Worm (Caenorhabditis elegans) whole organism, L4 larva: Measurements from ENCODE around the gene idpc-6.
A peak's percentile ranks its signal among the peaks of the same experiment; 100 is the strongest.

Experiments
- F10B5.3 ChIP-seq: sonication (generic microtip); optimal IDR thresholded peaks from 2 replicates; lab custom pipeline; 2016; ENCODE audit warnings: mild to moderate bottlenecking, missing genetic modification characterization, missing compliant biosample characterization
- F37D6.2 ChIP-seq: sonication (generic microtip); optimal IDR thresholded peaks from 2 replicates; lab custom pipeline; 2016; ENCODE audit warnings: mild to moderate bottlenecking, missing genetic modification characterization, missing compliant biosample characterization
- F44E2.7 ChIP-seq: fragments of 200-800 bp; sonication (Bioruptor generic); IDR thresholded peaks from 2 replicates; pipeline ENCODE4 v2.1.2; 2022; ENCODE audit warnings: missing genetic modification characterization, missing compliant biosample characterization
- Y48G9A.11 ChIP-seq: fragments of 200-800 bp; sonication (Bioruptor generic); IDR thresholded peaks from 2 replicates; pipeline ENCODE4 v1.3.6; 2022; ENCODE audit warnings: missing genetic modification reagents, missing genetic modification characterization, missing compliant biosample characterization
- Y5F2A.4 ChIP-seq: fragments of 200-800 bp; sonication (Bioruptor generic); optimal IDR thresholded peaks from 2 replicates; lab custom pipeline; 2018; ENCODE audit warnings: mild to moderate bottlenecking, missing genetic modification characterization, missing compliant biosample characterization
- Y75B8A.6 ChIP-seq: fragments of 200-800 bp; sonication (Bioruptor generic); IDR thresholded peaks from 2 replicates; pipeline ENCODE4 v1.3.6; 2022; ENCODE audit warnings: missing genetic modification reagents, missing genetic modification characterization, missing compliant biosample characterization
- aha-1 ChIP-seq: fragments of 150-350 bp; peaks from one replicate; lab custom pipeline; 2014; ENCODE audit warnings: missing biosample characterization, missing genetic modification characterization
- ceh-20 ChIP-seq: fragments of 200-800 bp; sonication (Bioruptor generic); IDR thresholded peaks from 2 replicates; pipeline ENCODE4 v1.3.6; 2022; ENCODE audit warnings: missing genetic modification reagents, missing genetic modification characterization, missing compliant biosample characterization
- ceh-62 ChIP-seq: sonication (generic microtip); optimal IDR thresholded peaks from 2 replicates; lab custom pipeline; 2017; ENCODE audit warnings: missing biosample characterization, missing genetic modification characterization
- ceh-82 ChIP-seq: sonication (generic microtip); optimal IDR thresholded peaks from 2 replicates; lab custom pipeline; 2017; ENCODE audit warnings: missing biosample characterization, missing genetic modification characterization
- cey-2 ChIP-seq: sonication (generic microtip); optimal IDR thresholded peaks from 3 replicates; lab custom pipeline; 2017; ENCODE audit warnings: missing genetic modification characterization, mild to moderate bottlenecking, missing compliant biosample characterization, antibody characterized with exemption, borderline replicate concordance; ENCODE audit not compliant: insufficient read depth
- daf-19 ChIP-seq: fragments of 200-800 bp; sonication (Bioruptor generic); conservative IDR thresholded peaks from 2 replicates; pipeline ENCODE4 v1.3.6; 2022; ENCODE audit warnings: missing genetic modification characterization, missing compliant biosample characterization
- dmd-6 ChIP-seq: fragments of 200-800 bp; sonication (Bioruptor generic); IDR thresholded peaks from 2 replicates; pipeline ENCODE4 v1.3.6; 2022; ENCODE audit warnings: missing genetic modification reagents, missing genetic modification characterization, missing compliant biosample characterization
- dmd-8 ChIP-seq: fragments of 200-800 bp; sonication (Bioruptor generic); IDR thresholded peaks from 2 replicates; pipeline ENCODE4 v1.3.6; 2022; ENCODE audit warnings: missing genetic modification characterization, missing compliant biosample characterization
- dpl-1 ChIP-seq: fragments of 150-350 bp; optimal IDR thresholded peaks from 2 replicates; lab custom pipeline; 2014; ENCODE audit warnings: missing biosample characterization, missing genetic modification reagents, missing genetic modification characterization
- dve-1 ChIP-seq: sonication (generic microtip); optimal IDR thresholded peaks from 2 replicates; lab custom pipeline; 2017; ENCODE audit warnings: antibody characterized with exemption, mild to moderate bottlenecking, missing genetic modification characterization, missing compliant biosample characterization; ENCODE audit not compliant: insufficient read depth
- fkh-10 ChIP-seq: fragments of 150-350 bp; optimal IDR thresholded peaks from 2 replicates; lab custom pipeline; 2014; ENCODE audit warnings: missing biosample characterization, missing genetic modification reagents, missing genetic modification characterization
- fos-1 ChIP-seq: fragments of 150-350 bp; optimal IDR thresholded peaks from 2 replicates; lab custom pipeline; 2014; ENCODE audit warnings: missing biosample characterization, missing genetic modification characterization
- hmg-1.1 ChIP-seq: fragments of 200-800 bp; sonication (Bioruptor generic); IDR thresholded peaks from 2 replicates; pipeline ENCODE4 v1.3.6; 2022; ENCODE audit warnings: missing genetic modification reagents, missing genetic modification characterization, missing compliant biosample characterization
- lin-13 ChIP-seq: fragments of 150-350 bp; optimal IDR thresholded peaks from 2 replicates; lab custom pipeline; 2014; ENCODE audit warnings: missing biosample characterization, missing genetic modification reagents, missing genetic modification characterization
- lin-29 ChIP-seq: fragments of 200-800 bp; sonication (Bioruptor generic); IDR thresholded peaks from 2 replicates; pipeline ENCODE4 v1.3.6; 2022; ENCODE audit warnings: missing genetic modification reagents, missing genetic modification characterization, missing compliant biosample characterization
- lin-39 ChIP-seq: fragments of 150-350 bp; optimal IDR thresholded peaks from 2 replicates; lab custom pipeline; 2014; ENCODE audit warnings: missing biosample characterization, missing genetic modification reagents, missing genetic modification characterization
- lir-3 ChIP-seq: sonication (generic microtip); optimal IDR thresholded peaks from 2 replicates; lab custom pipeline; 2016; ENCODE audit warnings: mild to moderate bottlenecking, missing genetic modification characterization, missing compliant biosample characterization
- lsy-2 ChIP-seq, 2 experiments: fragments of 150-350 bp in 1 of 2; sonication (generic microtip) in 1 of 2; optimal IDR thresholded peaks; 2 replicates each; lab custom pipeline; 2014 to 2017; ENCODE audit warnings: missing biosample characterization in 2 of 2, missing genetic modification characterization in 2 of 2
- madf-9 ChIP-seq: fragments of 200-800 bp; sonication (Bioruptor generic); conservative IDR thresholded peaks from 2 replicates; pipeline ENCODE4 v1.3.6; 2022; ENCODE audit warnings: missing genetic modification reagents, missing genetic modification characterization, missing compliant biosample characterization
- mdl-1 ChIP-seq, 2 experiments: fragments of 150-350 bp in 1 of 2; sonication (generic microtip) in 1 of 2; optimal IDR thresholded peaks; 2 replicates each; lab custom pipeline; 2014 to 2017; ENCODE audit warnings: missing biosample characterization in 2 of 2, missing genetic modification characterization in 2 of 2
- mes-2 ChIP-seq: sonication (generic microtip); optimal IDR thresholded peaks from 2 replicates; lab custom pipeline; 2016; ENCODE audit warnings: missing genotype, mild to moderate bottlenecking, missing genetic modification characterization, missing compliant biosample characterization; ENCODE audit not compliant: poor library complexity, severe bottlenecking
- mxl-3 ChIP-seq: fragments of 200-800 bp; sonication (Bioruptor generic); optimal IDR thresholded peaks from 2 replicates; lab custom pipeline; 2018; ENCODE audit warnings: mild to moderate bottlenecking, missing genetic modification characterization, missing compliant biosample characterization
- nhr-111 ChIP-seq: fragments of 200-800 bp; sonication (Bioruptor generic); optimal IDR thresholded peaks from 2 replicates; lab custom pipeline; 2018; ENCODE audit warnings: mild to moderate bottlenecking, missing genetic modification characterization, missing compliant biosample characterization
- nhr-28 ChIP-seq: fragments of 150-350 bp; optimal IDR thresholded peaks from 2 replicates; lab custom pipeline; 2014; ENCODE audit warnings: missing biosample characterization, missing genetic modification characterization
- nhr-41 ChIP-seq: fragments of 200-800 bp; sonication (Bioruptor generic); IDR thresholded peaks from 2 replicates; pipeline ENCODE4 v1.3.6; 2022; ENCODE audit warnings: missing genetic modification reagents, missing genetic modification characterization, missing compliant biosample characterization
- nhr-42 ChIP-seq: fragments of 200-800 bp; sonication (Bioruptor generic); IDR thresholded peaks from 2 replicates; pipeline ENCODE4 v1.3.6; 2022; ENCODE audit warnings: missing genetic modification characterization, missing compliant biosample characterization
- nhr-76 ChIP-seq: fragments of 150-350 bp; optimal IDR thresholded peaks from 2 replicates; lab custom pipeline; 2014; ENCODE audit warnings: missing biosample characterization, missing genetic modification characterization
- pha-4 ChIP-seq, 2 experiments: fragments of 150-350 bp in 1 of 2; fragments of 200-800 bp in 1 of 2; sonication (Bioruptor generic) in 1 of 2; IDR thresholded peaks in 1 of 2; optimal IDR thresholded peaks in 1 of 2; 2 replicates each; pipeline versions ENCODE4 v1.3.6 to Lab custom; 2014 to 2022; ENCODE audit warnings: missing genetic modification characterization in 2 of 2, missing genetic modification reagents in 2 of 2, missing biosample characterization in 1 of 2, missing compliant biosample characterization in 1 of 2
- pqm-1 ChIP-seq: sonication (generic microtip); optimal IDR thresholded peaks from 2 replicates; lab custom pipeline; 2017; ENCODE audit warnings: missing biosample characterization, missing genetic modification characterization
- skn-1 ChIP-seq: fragments of 150-350 bp; optimal IDR thresholded peaks from 2 replicates; lab custom pipeline; 2014; ENCODE audit warnings: missing biosample characterization, missing genetic modification characterization
- tra-1 ChIP-seq: fragments of 200-800 bp; sonication (Bioruptor generic); IDR thresholded peaks from 2 replicates; pipeline ENCODE4 v1.3.6; 2022; ENCODE audit warnings: missing genetic modification reagents, missing genetic modification characterization, missing compliant biosample characterization
- unc-62 ChIP-seq, 3 experiments: fragments of 150-350 bp in 1 of 3; sonication (generic microtip); optimal IDR thresholded peaks in 2 of 3; peaks in 1 of 3; 1 replicate in 1 of 3; 2 replicates in 2 of 3; lab custom pipeline; 2014 to 2017; ENCODE audit warnings: missing biosample characterization in 3 of 3, missing genetic modification characterization in 3 of 3, missing genetic modification reagents in 3 of 3, missing genotype in 1 of 3
- vab-7 ChIP-seq: fragments of 200-800 bp; sonication (Bioruptor generic); IDR thresholded peaks from 2 replicates; pipeline ENCODE4 v1.3.6; 2022; ENCODE audit warnings: missing genetic modification reagents, missing genetic modification characterization, missing compliant biosample characterization
- zfp-2 ChIP-seq: sonication (generic microtip); optimal IDR thresholded peaks from 2 replicates; lab custom pipeline; 2016; ENCODE audit warnings: mild to moderate bottlenecking, missing genetic modification characterization, missing compliant biosample characterization
- ztf-11 ChIP-seq: fragments of 150-350 bp; optimal IDR thresholded peaks from 2 replicates; lab custom pipeline; 2014; ENCODE audit warnings: missing biosample characterization, missing genetic modification characterization

The idpc-6 gene

DNA sequence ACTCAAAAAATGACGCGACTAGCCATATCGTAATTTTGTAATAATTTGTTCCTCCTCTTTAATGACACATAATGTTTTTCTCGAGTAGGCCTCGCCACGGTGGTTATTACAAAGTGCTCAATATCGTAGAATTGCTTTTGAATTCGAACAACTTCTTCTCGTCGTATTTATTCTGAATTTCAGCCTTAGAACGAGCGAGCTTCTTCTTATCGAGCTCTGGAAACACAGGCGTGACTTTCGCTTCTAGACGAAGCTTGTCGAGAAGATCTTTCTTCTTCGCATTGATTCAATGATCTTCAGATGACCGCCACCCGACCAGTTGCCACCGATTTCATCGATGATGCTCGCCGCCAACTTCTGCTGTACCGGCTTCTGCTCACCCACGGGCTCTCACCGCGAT is 31.3 kb downstream of the idpc-6 start, which contains the start of gene T06E4.21:
T06E4.21 (plus strand) TSS at position 301 of the 400 bp plus-strand sequence.
- TF ChIP-seq Y5F2A.4 (GFP tag; lab: Kevin White, UChicago) (no peak), nhr-76 (tag; lab: Kevin White, UChicago) (no peak), skn-1 (tag; lab: Kevin White, UChicago) (no peak)

DNA sequence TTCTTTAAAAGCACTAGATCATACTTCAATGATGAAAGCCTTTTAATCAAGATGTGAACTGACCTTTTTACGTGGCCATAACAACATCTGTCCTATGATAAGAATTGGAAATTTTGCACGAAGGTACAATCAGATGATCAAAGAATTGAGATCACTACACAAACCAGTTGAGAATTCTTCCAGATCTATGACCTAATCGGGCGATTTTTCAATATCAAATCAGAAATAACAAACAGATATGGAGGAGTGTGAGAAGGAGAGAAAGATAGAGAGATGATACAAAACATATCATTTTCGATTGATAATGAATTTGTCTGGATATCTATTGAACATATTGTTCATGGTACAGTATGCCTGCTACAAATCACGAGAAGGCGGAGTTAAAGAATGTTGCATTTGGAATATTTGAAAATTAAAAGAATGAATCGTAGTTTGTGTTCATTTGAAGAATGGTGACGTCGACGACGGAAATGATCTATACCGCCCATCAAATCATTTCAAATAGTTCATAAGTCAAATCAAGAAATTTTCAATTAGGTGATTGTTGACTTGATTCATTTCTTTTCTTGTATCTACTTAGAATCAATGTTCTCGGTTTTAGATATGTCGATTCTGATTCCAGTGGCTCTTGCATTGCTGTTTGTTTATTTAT is 34.3 kb downstream of the idpc-6 start, which contains the start of gene cyp-29A4:
cyp-29A4 (plus strand) TSS at position 602 of the 652 bp plus-strand sequence.
- no peak for TF ChIP-seq ztf-11 (tag; lab: Kevin White, UChicago)
- TF ChIP-seq fkh-10 (GFP tag; lab: Kevin White, UChicago), result no peak
- no peak for TF ChIP-seq F44E2.7 (GFP tag; lab: Robert Waterston, UW)
- TF ChIP-seq mxl-3 (GFP tag; lab: Kevin White, UChicago), result no peak
- peak; percentile 2 for TF ChIP-seq aha-1
- TF ChIP-seq ceh-20 (GFP tag; lab: Robert Waterston, UW), result no peak
- no peak for TF ChIP-seq F37D6.2 (tag; lab: Kevin White, UChicago)
- peak in 1 of 2 experiments; percentile 66 for TF ChIP-seq unc-62 (GFP tag; optimal IDR thresholded peaks at IDR 0.05 in 1 of 2; lab: Kevin White, UChicago)
- no peak for TF ChIP-seq unc-62 (tag; optimal IDR thresholded peaks at IDR 0.05; lab: Kevin White, UChicago)
- TF ChIP-seq lin-29, result no peak
- TF ChIP-seq dve-1 (tag; lab: Kevin White, UChicago), result no peak
- no peak for TF ChIP-seq dmd-8 (GFP tag; lab: Robert Waterston, UW)
- no peak for TF ChIP-seq cey-2 (tag; lab: Kevin White, UChicago)
- TF ChIP-seq lin-39 (tag; lab: Kevin White, UChicago), result no peak
- peak; percentile 86 for TF ChIP-seq nhr-28 (tag; lab: Kevin White, UChicago)

DNA sequence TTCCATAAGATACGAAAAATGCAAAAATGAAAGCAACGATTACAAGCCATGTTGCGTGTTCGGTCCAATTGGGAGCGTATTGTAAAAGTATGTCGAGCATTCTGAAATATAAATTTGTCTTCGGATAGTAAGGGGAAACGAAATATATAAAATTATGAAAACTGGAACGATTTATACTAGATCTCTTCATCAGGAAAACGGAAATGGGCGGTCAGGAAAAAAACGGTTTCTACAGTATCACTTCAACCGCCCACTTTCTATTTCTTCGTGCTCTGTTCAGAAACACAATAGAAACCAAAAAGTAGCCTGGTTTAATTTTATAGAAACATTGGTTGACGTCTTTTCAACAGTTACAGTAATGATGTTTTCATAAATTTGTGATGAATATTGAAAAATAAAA is 41.6 kb downstream of the idpc-6 start, which contains the start of gene pitr-4:
pitr-4 (minus strand) TSS at position 101 of the 400 bp plus-strand sequence.
- no peak for TF ChIP-seq nhr-41 (GFP tag; lab: Robert Waterston, UW)
- no peak for TF ChIP-seq vab-7 (GFP tag; lab: Robert Waterston, UW)
- TF ChIP-seq lin-29, result no peak
- no peak for TF ChIP-seq nhr-28 (tag; lab: Kevin White, UChicago)
- TF ChIP-seq Y75B8A.6 (GFP tag; lab: Robert Waterston, UW), result no peak
- TF ChIP-seq nhr-42 (GFP tag; lab: Robert Waterston, UW), result no peak
- TF ChIP-seq ceh-82 (tag; lab: Kevin White, UChicago), result no peak

DNA sequence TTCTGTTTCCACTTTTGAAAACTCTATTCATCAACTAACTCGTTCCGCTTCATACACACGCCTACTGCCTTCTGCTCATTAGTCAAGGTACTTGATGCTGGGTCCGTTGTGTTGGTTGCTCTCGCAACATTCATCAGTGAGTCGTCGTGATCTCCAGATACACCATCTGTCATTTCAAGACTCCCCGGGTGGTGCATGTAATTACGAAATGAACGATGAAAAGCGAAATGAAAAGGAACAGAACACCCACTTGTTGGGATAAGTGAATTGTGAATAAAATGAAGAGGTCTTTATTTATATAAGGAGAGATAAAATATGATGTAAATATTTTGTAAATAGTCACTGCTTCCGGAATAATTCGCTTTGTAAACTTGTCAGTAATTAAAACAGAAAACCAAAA is 44.0 kb downstream of the idpc-6 start:
- TF ChIP-seq dve-1 (tag; lab: Kevin White, UChicago) (no peak), daf-19 (GFP tag; lab: Robert Waterston, UW) (no peak), cey-2 (tag; lab: Kevin White, UChicago) (no peak), lsy-2 (tag; optimal IDR thresholded peaks at IDR 0.05; lab: Kevin White, UChicago) (no peak), pqm-1 (tag; lab: Kevin White, UChicago) (no peak), lir-3 (tag; lab: Kevin White, UChicago) (no peak)

DNA sequence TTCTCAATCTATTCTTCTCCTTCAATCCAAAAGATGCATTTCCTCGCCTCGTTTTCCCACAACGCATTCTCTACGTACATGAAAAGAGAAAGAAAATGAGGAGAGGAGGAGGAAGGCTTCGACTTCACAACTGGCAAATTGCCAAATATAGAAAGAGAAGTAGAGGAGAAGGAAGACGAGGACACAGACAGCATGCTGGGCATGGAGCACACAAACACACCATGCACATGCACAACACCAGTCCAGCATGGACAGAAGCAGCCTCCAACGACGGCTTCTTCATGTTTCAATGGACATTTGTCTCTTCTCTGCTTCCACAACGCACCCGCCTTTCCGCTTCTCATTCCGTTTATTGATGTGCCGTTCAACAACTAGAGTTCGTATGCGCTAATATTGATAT is 44.7 kb downstream of the idpc-6 start:
- peak in 1 of 2 experiments; percentile 48 for TF ChIP-seq mdl-1 (tag; optimal IDR thresholded peaks at IDR 0.05; lab: Kevin White, UChicago)
- TF ChIP-seq fkh-10 (GFP tag; lab: Kevin White, UChicago), result peak; percentile 3
- TF ChIP-seq F10B5.3, result no peak
- no peak for TF ChIP-seq ceh-62 (tag; lab: Kevin White, UChicago)
- peak; percentile 67 for TF ChIP-seq hmg-1.1
- peak; percentile 40 for TF ChIP-seq mxl-3 (GFP tag; lab: Kevin White, UChicago)
- no peak for TF ChIP-seq pha-4 (GFP tag; IDR thresholded peaks at IDR 0.05; lab: Robert Waterston, UW)
- TF ChIP-seq pha-4 (tag; optimal IDR thresholded peaks at IDR 0.05; lab: Kevin White, UChicago), result no peak
- TF ChIP-seq Y48G9A.11, result no peak
- TF ChIP-seq tra-1 (GFP tag; lab: Robert Waterston, UW), result no peak
- TF ChIP-seq lin-13 (GFP tag; lab: Kevin White, UChicago), result no peak
- TF ChIP-seq zfp-2 (tag; lab: Kevin White, UChicago), result no peak
- TF ChIP-seq fos-1 (tag; lab: Kevin White, UChicago), result no peak
- no peak for TF ChIP-seq dmd-6 (GFP tag; lab: Robert Waterston, UW)
- TF ChIP-seq dpl-1 (GFP tag; lab: Kevin White, UChicago), result no peak
- no peak for TF ChIP-seq nhr-111 (GFP tag; lab: Kevin White, UChicago)
- TF ChIP-seq madf-9, result no peak
- TF ChIP-seq mes-2 (tag; lab: Kevin White, UChicago), result no peak
